Worm (Caenorhabditis elegans): ENCODE results near the gene nhr-116.

Gene nhr-116

ce11 chrV:16888788-16889325, 23.2 kb upstream of the nhr-116 start, which contains the start of the genes ifas-2 and fbxa-44:
Gene ifas-2 (minus strand): TSS chrV:16888888.
Gene fbxa-44 (plus strand): TSS chrV:16889275.
- TF ChIP-seq ceh-83 (GFP tag; optimal IDR thresholded peaks at IDR 0.05) (no peak), pha-4 (tag; optimal IDR thresholded peaks at IDR 0.05) (no peak)

ce11 chrV:16893440-16893839, 18.6 kb upstream of the nhr-116 start, which contains the start of gene F09C6.15:
Gene F09C6.15 (plus strand): TSS chrV:16893740.
- TF ChIP-seq sptf-1 (tag; optimal IDR thresholded peaks at IDR 0.05), result no peak
- no peak for TF ChIP-seq unc-39 (tag; optimal IDR thresholded peaks at IDR 0.05)
- TF ChIP-seq ceh-43 (GFP tag; optimal IDR thresholded peaks at IDR 0.05), result no peak
- TF ChIP-seq ceh-83 (GFP tag; optimal IDR thresholded peaks at IDR 0.05), result no peak
- no peak for TF ChIP-seq ceh-39 (tag; optimal IDR thresholded peaks at IDR 0.05)
- TF ChIP-seq nhr-2 (tag; optimal IDR thresholded peaks at IDR 0.05), result no peak
- TF ChIP-seq nhr-76 (tag; optimal IDR thresholded peaks at IDR 0.05), result no peak
- no peak for TF ChIP-seq zip-8 (tag; optimal IDR thresholded peaks at IDR 0.05)
- TF ChIP-seq blmp-1 (tag; optimal IDR thresholded peaks at IDR 0.05), result no peak
- TF ChIP-seq bed-3 (GFP tag; optimal IDR thresholded peaks at IDR 0.05), result no peak
- TF ChIP-seq M03D4.4 (tag; optimal IDR thresholded peaks at IDR 0.05), result no peak
- no peak for TF ChIP-seq mep-1 (tag; optimal IDR thresholded peaks at IDR 0.05)
- no peak for TF ChIP-seq elt-3 (tag; optimal IDR thresholded peaks at IDR 0.05)
- TF ChIP-seq cnd-1 (tag; optimal IDR thresholded peaks at IDR 0.05), result no peak
- TF ChIP-seq sem-2 (GFP tag; optimal IDR thresholded peaks at IDR 0.05), result no peak
- TF ChIP-seq unc-120 (tag; optimal IDR thresholded peaks at IDR 0.05; ENCODE audit: poor library complexity, severe bottlenecking), result no peak
- TF ChIP-seq ces-1 (GFP tag; optimal IDR thresholded peaks at IDR 0.05), result no peak
- no peak for TF ChIP-seq nhr-12 (tag; optimal IDR thresholded peaks at IDR 0.05)

- TF ChIP-seq lsy-2 (tag; optimal IDR thresholded peaks at IDR 0.05) (no peak), hlh-1 (tag; optimal IDR thresholded peaks at IDR 0.05) (no peak), lin-13 (tag; optimal IDR thresholded peaks at IDR 0.05) (no peak), pha-4 (tag; optimal IDR thresholded peaks at IDR 0.05) (no peak), nhr-76 (tag; optimal IDR thresholded peaks at IDR 0.05) (no peak), ceh-83 (GFP tag; optimal IDR thresholded peaks at IDR 0.05) (no peak), elt-3 (tag; optimal IDR thresholded peaks at IDR 0.05) (no peak), nhr-2 (tag; optimal IDR thresholded peaks at IDR 0.05) (no peak), lin-32 (GFP tag; optimal IDR thresholded peaks at IDR 0.05) (no peak), bed-3 (GFP tag; optimal IDR thresholded peaks at IDR 0.05) (no peak), sptf-1 (tag; optimal IDR thresholded peaks at IDR 0.05) (no peak), elt-1 (tag; optimal IDR thresholded peaks at IDR 0.05; ENCODE audit: borderline replicate concordance, insufficient read depth) (no peak), tbx-8 (GFP tag; optimal IDR thresholded peaks at IDR 0.05) (no peak), mep-1 (tag; optimal IDR thresholded peaks at IDR 0.05) (no peak), ceh-43 (GFP tag; optimal IDR thresholded peaks at IDR 0.05) (no peak), unc-39 (tag; optimal IDR thresholded peaks at IDR 0.05) (no peak), zip-8 (tag; optimal IDR thresholded peaks at IDR 0.05) (no peak), nhr-237 (tag; optimal IDR thresholded peaks at IDR 0.05) (no peak), nhr-12 (tag; optimal IDR thresholded peaks at IDR 0.05) (no peak)
Measured at ce11 chrV:16899355-16899754, 12.7 kb upstream of the nhr-116 start, which contains the start of gene fbxa-45. Gene fbxa-45 (minus strand): TSS chrV:16899455.

DNA sequence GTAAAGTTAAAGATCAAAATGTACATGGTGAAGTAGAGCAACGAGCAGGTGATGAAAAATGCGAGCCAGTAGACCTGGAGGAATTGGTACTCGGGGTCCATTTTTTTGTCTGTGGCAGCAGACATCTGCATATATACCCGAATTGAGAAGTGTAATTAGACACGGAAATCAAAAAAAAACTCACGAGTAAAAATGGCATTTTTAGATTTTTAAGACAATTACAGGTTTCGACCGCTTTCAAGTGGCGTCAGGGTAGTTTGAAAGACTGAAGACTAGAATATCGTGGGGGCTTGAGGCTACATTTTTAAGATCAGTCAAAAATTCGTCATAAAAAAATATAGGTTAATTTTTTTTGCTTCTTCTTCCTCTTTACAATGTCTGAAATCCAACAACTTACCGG, 9.3 kb upstream of the nhr-116 start, which contains the start of gene srd-68:
Gene srd-68, minus strand, starts transcription at position 101 of the 400 bp plus-strand sequence.
- TF ChIP-seq zip-8 (tag; optimal IDR thresholded peaks at IDR 0.05) (no peak), sptf-1 (tag; optimal IDR thresholded peaks at IDR 0.05) (no peak), hlh-1 (tag; optimal IDR thresholded peaks at IDR 0.05) (no peak), flh-1 (GFP tag; optimal IDR thresholded peaks at IDR 0.05) (no peak), drap-1 (GFP tag; optimal IDR thresholded peaks at IDR 0.05) (no peak), elt-1 (tag; optimal IDR thresholded peaks at IDR 0.05; ENCODE audit: borderline replicate concordance, insufficient read depth) (no peak), bed-3 (GFP tag; optimal IDR thresholded peaks at IDR 0.05) (no peak), mep-1 (tag; optimal IDR thresholded peaks at IDR 0.05) (no peak), nhr-2 (tag; optimal IDR thresholded peaks at IDR 0.05) (no peak), tbx-8 (GFP tag; optimal IDR thresholded peaks at IDR 0.05) (no peak), nhr-12 (tag; optimal IDR thresholded peaks at IDR 0.05) (no peak), blmp-1 (tag; optimal IDR thresholded peaks at IDR 0.05) (no peak), pha-4 (tag; optimal IDR thresholded peaks at IDR 0.05) (no peak), nhr-76 (tag; optimal IDR thresholded peaks at IDR 0.05) (no peak)

ce11 chrV:16904612-16905011, 7.4 kb upstream of the nhr-116 start, which contains the start of gene nhr-262:
Gene nhr-262 (plus strand): TSS chrV:16904912.
- TF ChIP-seq lin-32 (GFP tag; optimal IDR thresholded peaks at IDR 0.05), result no peak
- no peak for TF ChIP-seq mab-5 (tag; optimal IDR thresholded peaks at IDR 0.05)

Measured in whole organism, mixed stage, embryonic.